Fruit fly (Drosophila melanogaster) whole organism: ENCODE results near the gene Noc1.

ENCODE experiments used
- CG8478 ChIP-seq: fragments of >200 bp; optimal IDR thresholded peaks from 2 replicates; lab custom pipeline; 2018; ENCODE audit warnings: inconsistent platforms
- Dll ChIP-seq: fragments of >200 bp; optimal IDR thresholded peaks from 2 replicates; lab custom pipeline; 2017
- EcR ChIP-seq, 2 experiments: fragments of >200 bp; optimal IDR thresholded peaks; 2 replicates each; lab custom pipeline; 2017; ENCODE audit warnings: missing biosample characterization in 2 of 2, missing genetic modification characterization in 2 of 2, missing genetic modification reagents in 2 of 2
- pan ChIP-seq: fragments of >200 bp; optimal IDR thresholded peaks from 2 replicates; lab custom pipeline; 2017
- psq ChIP-seq: fragments of >200 bp; optimal IDR thresholded peaks from 2 replicates; lab custom pipeline; 2017
- usp ChIP-seq: fragments of >200 bp; optimal IDR thresholded peaks from 2 replicates; lab custom pipeline; 2017; ENCODE audit warnings: missing biosample characterization, missing genetic modification characterization, mixed read lengths

DNA sequence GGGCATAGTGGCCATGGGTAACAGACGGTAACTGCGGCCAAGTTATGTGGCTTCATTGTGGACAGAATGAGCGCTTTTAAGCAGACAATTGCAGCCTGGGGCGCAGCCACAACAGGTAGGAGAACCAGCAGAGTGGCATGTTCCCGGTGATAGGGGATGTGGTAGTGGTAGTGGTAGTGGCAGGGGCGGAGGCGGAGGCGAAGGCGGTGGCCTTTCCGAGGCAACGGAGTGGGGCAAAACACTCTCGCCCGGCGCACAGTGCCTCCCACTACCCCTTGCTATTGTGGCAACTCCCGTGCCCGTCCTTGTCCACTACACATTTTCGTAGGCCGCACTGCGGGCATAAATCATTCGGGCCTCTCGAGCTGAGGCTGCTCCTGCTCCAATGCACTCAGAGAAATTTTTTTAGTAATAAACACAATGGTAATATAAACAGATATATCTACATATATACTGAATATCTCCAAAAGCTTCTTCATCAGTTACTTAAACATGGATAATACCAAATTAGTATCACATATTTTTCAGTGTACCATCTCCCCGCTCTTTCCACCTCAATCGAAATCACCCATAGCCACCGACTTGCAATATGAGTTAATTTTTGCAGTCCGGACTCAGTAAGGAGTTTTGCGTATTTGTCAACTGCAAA is 41.1 kb upstream of the Noc1 start:
- no peak for TF ChIP-seq Dll (lab: Kevin White, UChicago)
- TF ChIP-seq psq (lab: Kevin White, UChicago), result no peak
- no peak for TF ChIP-seq CG8478
- no peak for TF ChIP-seq pan
- no peak for TF ChIP-seq usp (GFP tag; lab: Kevin White, UChicago)
- TF ChIP-seq EcR (GFP tag; optimal IDR thresholded peaks at IDR 0.05; lab: Kevin White, UChicago), result no peak
